Fruit fly (Drosophila melanogaster) whole organism, embryonic: Measurements from ENCODE around the gene brat.

Experiments
- Blimp-1 ChIP-seq: fragments of 200-800 bp; sonication (Bioruptor generic); optimal IDR thresholded peaks from 3 replicates; lab custom pipeline; 2018; ENCODE audit warnings: missing biosample characterization, missing genetic modification characterization, mild to moderate bottlenecking, moderate library complexity, missing genetic modification reagents
- CG11504 ChIP-seq: fragments of 200-800 bp; sonication (Bioruptor generic); optimal IDR thresholded peaks from 3 replicates; lab custom pipeline; 2019; ENCODE audit warnings: missing biosample characterization, mild to moderate bottlenecking, missing genetic modification characterization, moderate library complexity
- CG11695 ChIP-seq: fragments of 200-800 bp; sonication (Bioruptor generic); IDR thresholded peaks from 3 replicates; pipeline ENCODE4 v1.3.6; 2022; ENCODE audit warnings: missing biosample characterization, missing genetic modification characterization
- CG13296 ChIP-seq: fragments of 200-800 bp; sonication (Bioruptor generic); optimal IDR thresholded peaks from 3 replicates; lab custom pipeline; 2018; ENCODE audit warnings: missing biosample characterization, mild to moderate bottlenecking, missing genetic modification characterization
- CG17802 ChIP-seq: fragments of 200-800 bp; sonication (Bioruptor generic); optimal IDR thresholded peaks from 2 replicates; lab custom pipeline; 2018; ENCODE audit warnings: missing biosample characterization, mild to moderate bottlenecking, missing genetic modification characterization, moderate library complexity
- CG17829 ChIP-seq: fragments of 200-800 bp; optimal IDR thresholded peaks from 2 replicates; lab custom pipeline; 2019; ENCODE audit warnings: missing biosample characterization, mild to moderate bottlenecking, missing genetic modification characterization, moderate library complexity
- CG18599 ChIP-seq: fragments of 200-800 bp; sonication (Bioruptor generic); optimal IDR thresholded peaks from 3 replicates; lab custom pipeline; 2017; ENCODE audit warnings: missing biosample characterization, missing genetic modification characterization, mild to moderate bottlenecking, moderate library complexity, missing genetic modification reagents
- CG2678 ChIP-seq: fragments of 200-800 bp; sonication (Bioruptor generic); optimal IDR thresholded peaks from 3 replicates; lab custom pipeline; 2019; ENCODE audit warnings: missing biosample characterization, mild to moderate bottlenecking, missing genetic modification characterization, moderate library complexity
- CG2712 ChIP-seq: fragments of 200-800 bp; optimal IDR thresholded peaks from 3 replicates; lab custom pipeline; 2019; ENCODE audit warnings: missing biosample characterization, mild to moderate bottlenecking, missing genetic modification characterization, moderate library complexity
- CG30431 ChIP-seq: fragments of 200-800 bp; sonication (Bioruptor generic); optimal IDR thresholded peaks from 2 replicates; lab custom pipeline; 2017; ENCODE audit warnings: missing biosample characterization, missing genetic modification characterization
- CG31441 ChIP-seq: fragments of 200-800 bp; sonication (Bioruptor generic); IDR thresholded peaks from 2 replicates; pipeline ENCODE4 v1.3.6; 2022; ENCODE audit warnings: missing biosample characterization, missing genetic modification characterization
- CG3995 ChIP-seq: fragments of 200-800 bp; sonication (Bioruptor generic); optimal IDR thresholded peaks from 3 replicates; lab custom pipeline; 2016; ENCODE audit warnings: missing biosample characterization, missing genetic modification characterization
- CG5180 ChIP-seq: fragments of 200-800 bp; sonication (Bioruptor generic); optimal IDR thresholded peaks from 3 replicates; lab custom pipeline; 2017; ENCODE audit warnings: missing biosample characterization, missing genetic modification characterization, mild to moderate bottlenecking, moderate library complexity, missing genetic modification reagents
- CG5953 ChIP-seq: fragments of 200-800 bp; sonication (Bioruptor generic); IDR thresholded peaks from 2 replicates; pipeline ENCODE4 v1.3.6; 2022; ENCODE audit warnings: missing biosample characterization, missing genetic modification characterization
- CG6765 ChIP-seq: fragments of 200-800 bp; sonication (Bioruptor generic); optimal IDR thresholded peaks from 3 replicates; lab custom pipeline; 2017; ENCODE audit warnings: missing biosample characterization, mild to moderate bottlenecking, missing genetic modification characterization
- CG7839 ChIP-seq: fragments of 200-800 bp; sonication (Bioruptor generic); optimal IDR thresholded peaks from 3 replicates; lab custom pipeline; 2018; ENCODE audit warnings: missing biosample characterization, mild to moderate bottlenecking, missing genetic modification characterization, moderate library complexity
- CG8388 ChIP-seq: fragments of 200-800 bp; sonication (Bioruptor generic); optimal IDR thresholded peaks from 2 replicates; lab custom pipeline; 2019; ENCODE audit warnings: missing biosample characterization, mild to moderate bottlenecking, missing genetic modification characterization, moderate library complexity
- D19A ChIP-seq: fragments of 200-800 bp; optimal IDR thresholded peaks from 3 replicates; lab custom pipeline; 2019; ENCODE audit warnings: missing biosample characterization, mild to moderate bottlenecking, missing genetic modification characterization, moderate library complexity
- D19B ChIP-seq: fragments of 200-800 bp; sonication (Bioruptor generic); optimal IDR thresholded peaks from 2 replicates; lab custom pipeline; 2017; ENCODE audit warnings: missing biosample characterization, mild to moderate bottlenecking, missing genetic modification characterization
- Dp ChIP-seq: fragments of 200-800 bp; sonication (Bioruptor generic); optimal IDR thresholded peaks from 2 replicates; lab custom pipeline; 2018; ENCODE audit warnings: missing biosample characterization, mild to moderate bottlenecking, missing genetic modification characterization, moderate library complexity
- GATAe ChIP-seq: fragments of 200-800 bp; sonication (Bioruptor generic); conservative IDR thresholded peaks from 2 replicates; pipeline ENCODE4 v1.3.6; 2022; ENCODE audit warnings: missing biosample characterization, missing genetic modification characterization
- HLH3B ChIP-seq: fragments of 200-800 bp; sonication (Bioruptor generic); IDR thresholded peaks from 2 replicates; pipeline ENCODE4 v1.3.6; 2022; ENCODE audit warnings: missing biosample characterization, missing genetic modification characterization
- HLH54F ChIP-seq: fragments of 200-800 bp; sonication (Bioruptor generic); optimal IDR thresholded peaks from 3 replicates; lab custom pipeline; 2016; ENCODE audit warnings: missing biosample characterization, missing genetic modification characterization
- Jarid2 ChIP-seq: fragments of 200-800 bp; sonication (Bioruptor generic); optimal IDR thresholded peaks from 3 replicates; lab custom pipeline; 2017; ENCODE audit warnings: mild to moderate bottlenecking, missing biosample characterization, missing genetic modification reagents, missing genetic modification characterization
- Sox100B ChIP-seq: fragments of 200-800 bp; sonication (Bioruptor generic); optimal IDR thresholded peaks from 3 replicates; lab custom pipeline; 2018; ENCODE audit warnings: missing biosample characterization, mild to moderate bottlenecking, missing genetic modification characterization
- Spps ChIP-seq: fragments of 200-800 bp; sonication (Bioruptor generic); optimal IDR thresholded peaks from 2 replicates; lab custom pipeline; 2018; ENCODE audit warnings: missing biosample characterization, mild to moderate bottlenecking, missing genetic modification characterization
- Xrp1 ChIP-seq: fragments of 200-800 bp; sonication (Bioruptor generic); IDR thresholded peaks from 2 replicates; pipeline ENCODE4 v1.3.6; 2022; ENCODE audit warnings: missing biosample characterization, missing genetic modification characterization
- caup ChIP-seq: fragments of 200-800 bp; sonication (Bioruptor generic); optimal IDR thresholded peaks from 3 replicates; lab custom pipeline; 2017; ENCODE audit warnings: missing biosample characterization, mild to moderate bottlenecking, missing genetic modification characterization, moderate library complexity; ENCODE audit not compliant: severe bottlenecking
- ci ChIP-seq: fragments of 200-800 bp; sonication (Bioruptor generic); IDR thresholded peaks from 3 replicates; pipeline ENCODE4 v1.3.6; 2022; ENCODE audit warnings: missing biosample characterization, missing genetic modification characterization
- crc ChIP-seq: fragments of 200-800 bp; sonication (Bioruptor generic); optimal IDR thresholded peaks from 2 replicates; lab custom pipeline; 2016; ENCODE audit warnings: missing biosample characterization, missing genetic modification characterization
- crol ChIP-seq: fragments of 200-800 bp; sonication (Bioruptor generic); IDR thresholded peaks from 2 replicates; pipeline ENCODE4 v1.3.6; 2022; ENCODE audit warnings: missing biosample characterization, missing genetic modification characterization
- dmrt99B ChIP-seq: fragments of 200-800 bp; sonication (Bioruptor generic); optimal IDR thresholded peaks from 2 replicates; lab custom pipeline; 2018; ENCODE audit warnings: missing biosample characterization, mild to moderate bottlenecking, missing genetic modification characterization, moderate library complexity
- esg ChIP-seq: fragments of 200-800 bp; sonication (Bioruptor generic); conservative IDR thresholded peaks from 2 replicates; pipeline ENCODE4 v1.3.6; 2022; ENCODE audit warnings: missing biosample characterization, missing genetic modification characterization
- exex ChIP-seq: fragments of 200-800 bp; sonication (Bioruptor generic); optimal IDR thresholded peaks from 4 replicates; lab custom pipeline; 2018; ENCODE audit warnings: missing biosample characterization, mild to moderate bottlenecking, missing genetic modification characterization, moderate library complexity
- fd64A ChIP-seq: fragments of 200-800 bp; sonication (Bioruptor generic); optimal IDR thresholded peaks from 3 replicates; lab custom pipeline; 2018; ENCODE audit warnings: missing biosample characterization, mild to moderate bottlenecking, missing genetic modification characterization
- fd96Cb ChIP-seq: fragments of 200-800 bp; sonication (Bioruptor generic); optimal IDR thresholded peaks from 2 replicates; lab custom pipeline; 2018; ENCODE audit warnings: missing biosample characterization, mild to moderate bottlenecking, missing genetic modification characterization, moderate library complexity
- grn ChIP-seq: fragments of 200-800 bp; sonication (Bioruptor generic); optimal IDR thresholded peaks from 3 replicates; lab custom pipeline; 2017; ENCODE audit warnings: missing biosample characterization, missing genetic modification characterization
- lab ChIP-seq: fragments of 200-800 bp; sonication (Bioruptor generic); optimal IDR thresholded peaks from 3 replicates; lab custom pipeline; 2017; ENCODE audit warnings: missing biosample characterization, missing genetic modification characterization, mild to moderate bottlenecking, moderate library complexity, missing genetic modification reagents
- luna ChIP-seq: fragments of 200-800 bp; sonication (Bioruptor generic); optimal IDR thresholded peaks from 2 replicates; lab custom pipeline; 2016; ENCODE audit warnings: missing biosample characterization, missing genetic modification characterization
- mirr ChIP-seq: fragments of 200-800 bp; sonication (Bioruptor generic); optimal IDR thresholded peaks from 3 replicates; lab custom pipeline; 2018; ENCODE audit warnings: missing biosample characterization, mild to moderate bottlenecking, missing genetic modification characterization
- shn ChIP-seq: fragments of 200-800 bp; sonication (Bioruptor generic); optimal IDR thresholded peaks from 3 replicates; lab custom pipeline; 2016; ENCODE audit warnings: missing biosample characterization, missing genetic modification characterization
- so ChIP-seq: fragments of 200-800 bp; sonication (Bioruptor generic); IDR thresholded peaks from 3 replicates; pipeline ENCODE4 v1.3.6; 2022; ENCODE audit warnings: missing biosample characterization, missing genetic modification characterization
- unpg ChIP-seq: fragments of 200-800 bp; sonication (Bioruptor generic); optimal IDR thresholded peaks from 3 replicates; lab custom pipeline; 2018; ENCODE audit warnings: missing biosample characterization, mild to moderate bottlenecking, missing genetic modification characterization, moderate library complexity
- zf30C ChIP-seq: fragments of 200-800 bp; sonication (Bioruptor generic); optimal IDR thresholded peaks from 3 replicates; lab custom pipeline; 2018; ENCODE audit warnings: missing biosample characterization, mild to moderate bottlenecking, missing genetic modification characterization

Gene brat

DNA sequence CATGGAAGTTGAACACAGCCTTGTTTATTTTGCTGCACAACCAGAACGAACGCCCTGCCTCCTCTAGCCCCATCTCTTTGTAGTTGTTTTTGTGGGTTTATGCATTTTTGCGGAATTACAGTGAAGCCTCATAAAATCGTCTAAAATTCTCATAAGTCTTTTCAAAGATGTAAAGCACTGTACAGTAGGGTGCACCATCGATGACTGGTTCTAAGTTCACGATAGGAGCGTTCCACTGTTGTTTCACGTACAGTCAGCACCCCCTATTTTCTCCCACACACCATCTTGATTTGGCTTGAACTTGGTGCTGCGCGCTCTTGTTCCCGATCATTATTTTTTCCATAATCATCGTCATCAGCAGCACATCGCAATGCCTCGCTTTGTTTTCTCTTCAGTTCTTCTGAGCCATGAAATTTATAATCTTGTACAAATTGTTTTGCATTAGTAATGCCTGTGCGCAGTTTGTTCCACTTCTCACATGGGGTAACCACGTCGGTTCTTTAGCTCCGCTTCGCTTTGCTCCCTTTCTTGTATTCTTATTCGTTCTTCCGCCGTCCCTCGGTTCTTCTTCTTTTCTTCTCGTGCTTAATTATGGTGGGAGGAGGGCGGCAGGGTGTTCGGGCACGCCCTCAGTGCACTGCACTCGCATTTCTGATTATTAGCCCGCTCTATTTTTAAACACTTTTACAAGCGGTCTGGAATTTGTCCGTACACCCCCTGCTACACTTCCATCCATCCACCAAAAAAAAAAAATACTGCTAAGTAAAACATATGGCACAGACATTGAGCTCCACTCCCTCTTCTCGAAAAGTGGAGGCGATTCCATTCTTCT, 29.7 kb downstream of the brat start (continued):
- no peak for TF ChIP-seq luna (GFP tag; lab: Kevin White, UChicago)
- TF ChIP-seq CG31441, result peak; percentile 27; the same call in 1 of the 2 replicates

DNA sequence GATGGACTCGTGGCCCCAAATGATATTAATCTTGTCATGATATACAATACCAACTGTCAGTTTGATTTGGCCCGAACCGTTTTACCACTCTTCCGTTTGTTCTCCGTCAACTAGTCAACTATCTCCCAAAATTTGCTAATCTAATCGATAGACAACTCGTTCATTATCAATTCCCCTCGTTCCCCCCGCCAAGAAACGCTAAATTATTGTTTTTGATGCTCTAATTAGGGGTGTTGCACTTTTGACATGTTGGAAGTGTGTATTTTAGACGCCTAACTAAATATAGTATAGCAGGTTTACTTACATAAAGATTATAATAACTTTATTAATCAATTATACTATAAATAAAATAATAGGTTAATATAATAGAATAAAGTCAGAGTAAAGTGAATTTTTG, 30.4 kb downstream of the brat start:
- TF ChIP-seq caup (GFP tag; lab: Kevin White, UChicago) (peak; percentile 26), mirr (peak; percentile 84), crc (GFP tag; lab: Kevin White, UChicago) (no peak), dmrt99B (tag; lab: Kevin White, UChicago) (peak; percentile 19), CG11504 (tag; lab: Kevin White, UChicago) (peak; percentile 40), CG18599 (peak; percentile 50), zf30C (GFP tag; lab: Kevin White, UChicago) (no peak), CG2712 (tag; lab: Kevin White, UChicago) (peak; percentile 4), esg (GFP tag; lab: Robert Waterston, UW) (no peak), Sox100B (GFP tag; lab: Kevin White, UChicago) (peak; percentile 42), GATAe (GFP tag; lab: Robert Waterston, UW) (peak; percentile 84), Dp (GFP tag; lab: Kevin White, UChicago) (no peak), CG7839 (peak; percentile 39), fd64A (GFP tag; lab: Kevin White, UChicago) (no peak), CG31441 (0 out of 2 replicates have a peak, but pooled peaks have one; percentile 19), CG13296 (GFP tag; lab: Kevin White, UChicago) (no peak), D19A (peak; percentile 96), CG11695 (GFP tag; lab: Robert Waterston, UW) (0 out of 3 replicates have a peak, but pooled peaks have one; percentile 40), CG2678 (peak; percentile 36), exex (tag; lab: Kevin White, UChicago) (peak; percentile 84), CG3995 (GFP tag; lab: Kevin White, UChicago) (no peak), Spps (tag; lab: Kevin White, UChicago) (peak; percentile 29), fd96Cb (tag; lab: Kevin White, UChicago) (peak; percentile 22), Blimp-1 (GFP tag; lab: Kevin White, UChicago) (peak; percentile 25), crol (GFP tag; lab: Robert Waterston, UW) (peak; percentile 45), grn (GFP tag; lab: Kevin White, UChicago) (peak; percentile 90), Xrp1 (GFP tag; lab: Robert Waterston, UW) (no peak), CG8388 (GFP tag; lab: Kevin White, UChicago) (peak; percentile 30), lab (GFP tag; lab: Kevin White, UChicago) (peak; percentile 46), shn (GFP tag; lab: Kevin White, UChicago) (no peak), CG5180 (GFP tag; lab: Kevin White, UChicago) (no peak)

DNA sequence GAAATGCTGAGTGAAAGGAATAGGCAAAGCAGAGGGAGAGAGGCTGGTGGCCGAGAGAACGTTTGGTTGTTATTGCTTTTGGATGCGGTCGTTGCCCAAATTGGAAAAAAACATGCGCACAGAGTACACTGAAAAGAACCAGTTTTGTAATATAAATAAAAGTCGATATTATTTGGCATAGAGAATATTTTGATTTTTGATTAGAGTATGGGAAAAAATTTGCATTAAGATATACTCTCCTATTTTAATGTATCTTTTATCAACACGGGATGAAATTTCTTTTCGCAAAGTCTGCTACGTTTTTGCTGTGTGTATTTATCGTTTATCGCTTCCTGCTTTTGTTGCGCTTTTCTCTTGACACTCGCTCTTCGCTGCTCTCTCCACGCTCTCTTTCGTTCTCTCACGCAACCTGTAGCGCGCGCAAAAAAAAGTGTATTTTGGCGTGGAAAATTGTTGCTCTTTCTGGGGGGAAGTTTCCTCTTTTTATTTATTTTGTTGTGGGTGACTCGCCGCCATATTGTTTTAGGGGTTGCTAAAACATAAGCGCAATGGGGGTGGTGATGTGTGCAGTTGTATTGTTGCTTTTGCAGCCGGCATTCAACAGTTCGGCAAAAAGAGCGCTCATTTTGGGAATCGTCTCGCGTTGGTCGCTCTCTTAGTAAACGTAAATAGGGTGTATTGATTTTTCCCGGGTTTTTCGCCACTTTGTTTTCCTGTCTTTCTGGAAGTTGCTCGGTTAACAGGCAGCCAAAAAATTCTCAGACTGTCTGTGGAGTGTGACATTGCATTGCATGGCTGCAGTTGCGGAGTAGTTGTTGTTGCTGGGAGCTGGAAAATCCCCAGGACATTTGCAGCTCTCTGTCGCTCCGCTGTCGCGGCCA, 31.6 kb downstream of the brat start:
- TF ChIP-seq CG30431 (GFP tag; lab: Kevin White, UChicago) (peak; percentile 80), ci (GFP tag; lab: Robert Waterston, UW) (peak; percentile 99), CG17802 (tag; lab: Kevin White, UChicago) (peak; percentile 85), CG17829 (tag; lab: Kevin White, UChicago) (peak; percentile 98), D19B (GFP tag; lab: Kevin White, UChicago) (peak; percentile 88), HLH54F (GFP tag; lab: Kevin White, UChicago) (peak; percentile 82), unpg (GFP tag; lab: Kevin White, UChicago) (peak; percentile 98), CG6765 (GFP tag; lab: Kevin White, UChicago) (peak; percentile 91), CG5953 (GFP tag; lab: Robert Waterston, UW) (peak; percentile 92), HLH3B (GFP tag; lab: Robert Waterston, UW) (peak; percentile 98), Jarid2 (GFP tag; lab: Kevin White, UChicago) (peak; percentile 82), so (peak; percentile 97)
